Worm (Caenorhabditis elegans): ENCODE measurements around the gene sra-1.
A peak's percentile ranks its signal among the peaks of the same experiment; 100 is the strongest.

The sra-1 gene

DNA sequence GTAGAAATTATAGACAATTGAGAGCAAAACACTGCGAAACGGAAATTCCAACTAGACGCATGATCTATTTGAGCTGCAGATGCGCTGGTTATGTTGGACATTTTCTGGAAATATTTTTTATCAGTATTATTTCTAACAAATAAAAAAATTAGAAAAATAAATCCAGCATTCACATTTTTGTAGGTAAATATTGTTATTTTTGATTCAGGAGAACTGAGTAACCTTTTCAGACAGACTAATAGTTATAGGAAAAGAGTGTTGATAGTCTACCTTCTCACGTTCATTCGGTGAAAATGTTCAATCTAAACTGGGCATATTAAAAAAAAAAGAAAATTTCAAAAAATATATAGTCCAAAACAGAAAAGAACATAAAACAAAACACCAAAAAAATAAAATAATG lies at the start of gene sra-1:
Gene sra-1, minus strand, starts transcription at position 101 of the 400 bp plus-strand sequence.
- TF ChIP-seq W03F9.2 (tag; optimal IDR thresholded peaks at IDR 0.05) (no peak), dao-5 (tag; optimal IDR thresholded peaks at IDR 0.05) (no peak), him-1 (tag; optimal IDR thresholded peaks at IDR 0.05) (no peak)

- TF ChIP-seq dao-5 (tag; optimal IDR thresholded peaks at IDR 0.05), result peak; percentile 80
- TF ChIP-seq him-1 (tag; optimal IDR thresholded peaks at IDR 0.05), result peak; percentile 49
- no peak for TF ChIP-seq W03F9.2 (tag; optimal IDR thresholded peaks at IDR 0.05)
Observed at ce11 chrII:9566045-9566444, 44.6 kb upstream of the sra-1 start.

DNA sequence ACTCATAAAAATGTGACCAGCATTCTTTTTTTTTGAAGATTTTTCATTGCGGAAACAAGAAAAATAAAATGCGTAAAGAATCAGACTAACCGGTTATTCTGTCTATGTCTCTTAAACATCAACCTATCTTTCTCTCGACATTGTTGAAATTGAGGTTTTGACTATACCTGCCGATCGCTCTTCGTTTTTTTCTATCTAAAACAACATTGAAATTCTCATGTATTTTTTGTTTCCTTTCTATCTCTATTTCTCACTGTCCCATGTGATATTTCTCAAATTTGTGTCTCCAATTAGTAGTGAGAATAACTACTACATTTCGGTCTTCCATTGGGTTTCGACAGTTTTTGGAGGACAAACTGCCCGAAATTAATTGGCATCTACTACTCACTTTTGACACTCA lies 39.4 kb upstream of the sra-1 start:
- TF ChIP-seq W03F9.2 (tag; optimal IDR thresholded peaks at IDR 0.05), result no peak
- TF ChIP-seq dao-5 (tag; optimal IDR thresholded peaks at IDR 0.05), result no peak
- TF ChIP-seq him-1 (tag; optimal IDR thresholded peaks at IDR 0.05), result no peak

DNA sequence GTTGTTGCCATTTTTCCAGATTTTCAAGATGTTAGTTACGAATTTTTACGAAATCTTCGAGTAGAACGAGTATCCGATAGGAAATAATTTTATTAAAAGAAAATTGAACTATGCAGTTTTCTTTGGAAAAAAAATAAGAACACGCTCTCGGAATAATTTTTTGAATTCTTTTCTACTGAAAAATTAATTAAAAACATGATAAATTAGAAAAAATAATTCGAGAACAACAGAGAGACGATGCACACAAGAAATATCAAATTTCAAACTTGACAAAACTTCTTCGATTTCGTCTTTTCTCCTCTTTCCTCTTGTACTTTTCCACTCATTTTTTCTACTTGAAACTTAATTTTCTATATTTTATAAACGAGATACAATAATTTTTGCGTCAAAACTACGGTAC lies 38.5 kb upstream of the sra-1 start, which contains the start of gene F35H8.4:
Gene F35H8.4, minus strand, starts transcription at position 101 of the 400 bp plus-strand sequence.
- TF ChIP-seq W03F9.2 (tag; optimal IDR thresholded peaks at IDR 0.05) (no peak), him-1 (tag; optimal IDR thresholded peaks at IDR 0.05) (no peak), dao-5 (tag; optimal IDR thresholded peaks at IDR 0.05) (no peak)

- TF ChIP-seq him-1 (tag; optimal IDR thresholded peaks at IDR 0.05), result no peak
- no peak for TF ChIP-seq W03F9.2 (tag; optimal IDR thresholded peaks at IDR 0.05)
- TF ChIP-seq dao-5 (tag; optimal IDR thresholded peaks at IDR 0.05), result no peak
Observed at ce11 chrII:9558906-9559305, 37.4 kb upstream of the sra-1 start.

DNA sequence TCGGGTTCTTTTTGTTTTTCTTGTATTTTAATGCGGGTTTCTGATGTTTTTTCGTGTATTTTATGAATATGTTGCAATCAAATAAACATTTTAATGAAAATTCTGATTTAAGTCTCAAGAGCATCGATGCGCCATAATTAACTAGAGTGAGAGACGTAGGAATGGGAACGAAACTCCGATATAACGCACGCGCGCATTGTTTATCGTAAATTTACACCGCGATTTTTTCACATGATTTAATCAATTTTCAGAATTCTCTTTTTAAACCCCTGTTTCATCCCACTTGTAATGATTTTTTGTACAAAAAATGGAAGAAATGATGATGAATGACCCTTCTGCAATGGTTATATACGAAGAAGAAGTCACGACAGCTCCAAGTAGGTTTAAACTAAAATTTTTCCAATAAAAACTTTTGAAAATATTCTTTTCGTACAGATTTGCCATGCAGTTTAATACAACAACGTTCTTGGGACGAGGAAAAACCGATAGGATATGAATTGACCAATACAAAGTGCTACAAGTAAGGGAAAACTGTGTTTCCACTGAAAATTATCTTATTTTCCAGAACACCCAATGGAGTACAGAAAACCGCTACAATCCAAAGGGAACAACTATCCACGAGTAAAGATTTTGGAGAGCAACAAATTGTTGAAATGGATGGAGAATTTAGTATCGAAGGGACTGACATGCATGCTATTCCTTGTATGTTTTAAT lies 36.1 kb upstream of the sra-1 start, which contains the start of gene zfp-2:
Gene zfp-2, plus strand, starts transcription at position 214 of the 714 bp plus-strand sequence.
- TF ChIP-seq him-1 (tag; optimal IDR thresholded peaks at IDR 0.05) (no peak), dao-5 (tag; optimal IDR thresholded peaks at IDR 0.05) (no peak), W03F9.2 (tag; optimal IDR thresholded peaks at IDR 0.05) (no peak)

DNA sequence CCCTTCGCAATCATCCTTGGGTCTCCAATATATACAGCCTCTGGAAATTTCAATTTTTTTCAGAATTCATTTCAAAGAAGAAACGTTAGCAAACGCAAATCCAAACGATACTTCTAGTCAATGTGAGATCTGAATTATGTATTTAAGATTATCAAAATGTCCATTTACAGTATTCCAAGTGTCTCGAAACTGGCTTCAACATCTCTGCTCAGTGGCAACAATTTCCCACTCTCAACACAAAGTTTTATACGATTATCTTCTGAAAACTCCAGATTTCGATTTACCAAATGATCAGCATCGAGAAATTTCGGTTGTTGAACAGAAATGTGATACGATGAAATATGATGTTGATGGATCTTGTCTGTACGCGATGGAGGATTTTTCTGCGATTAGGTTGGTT lies 35.1 kb upstream of the sra-1 start:
- no peak for TF ChIP-seq dao-5 (tag; optimal IDR thresholded peaks at IDR 0.05)
- TF ChIP-seq W03F9.2 (tag; optimal IDR thresholded peaks at IDR 0.05), result no peak
- no peak for TF ChIP-seq him-1 (tag; optimal IDR thresholded peaks at IDR 0.05)

DNA sequence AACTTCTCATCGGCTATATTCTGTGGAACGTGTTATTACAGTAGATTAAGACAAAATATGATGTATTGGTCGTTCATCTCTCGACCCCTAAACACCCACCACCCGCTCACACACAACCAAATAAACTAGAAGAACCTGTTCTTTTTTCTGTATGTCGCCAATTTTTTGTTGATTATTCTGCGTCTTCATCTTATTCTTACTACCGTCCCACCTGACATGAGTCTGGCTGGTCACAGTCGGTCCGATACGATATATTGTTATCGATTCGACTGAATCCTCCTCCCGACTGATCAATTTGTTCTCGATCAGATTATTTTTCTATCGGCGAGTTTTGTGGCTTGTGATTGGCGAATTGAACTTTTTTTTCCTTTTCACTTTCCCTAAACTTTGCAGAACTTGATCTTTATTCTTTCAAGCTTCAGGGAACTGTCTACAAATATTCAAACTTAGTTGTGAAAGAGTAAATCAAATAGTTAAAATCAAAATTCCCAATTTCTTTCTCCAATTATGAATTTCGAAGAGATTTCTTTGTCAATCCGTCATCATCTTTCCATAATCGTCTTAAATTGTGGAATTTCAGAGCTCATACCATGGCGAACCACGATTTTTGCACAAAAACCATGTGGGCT lies 33.6 kb upstream of the sra-1 start, which contains the start of gene F35H8.2:
Gene F35H8.2, plus strand, starts transcription at position 579 of the 629 bp plus-strand sequence.
- no peak for TF ChIP-seq him-1 (tag; optimal IDR thresholded peaks at IDR 0.05)
- TF ChIP-seq W03F9.2 (tag; optimal IDR thresholded peaks at IDR 0.05), result no peak
- no peak for TF ChIP-seq dao-5 (tag; optimal IDR thresholded peaks at IDR 0.05)

ce11 chrII:9553179-9553578 lies 31.7 kb upstream of the sra-1 start, which contains the start of gene F35H8.1:
Gene F35H8.1 (minus strand): TSS chrII:9553279.
- no peak for TF ChIP-seq dao-5 (tag; optimal IDR thresholded peaks at IDR 0.05)
- no peak for TF ChIP-seq him-1 (tag; optimal IDR thresholded peaks at IDR 0.05)
- TF ChIP-seq W03F9.2 (tag; optimal IDR thresholded peaks at IDR 0.05), result no peak

ce11 chrII:9551536-9551935 lies 30.1 kb upstream of the sra-1 start, which contains the start of gene F35H8.12:
Gene F35H8.12 (plus strand): TSS chrII:9551836.
- TF ChIP-seq him-1 (tag; optimal IDR thresholded peaks at IDR 0.05), result no peak
- no peak for TF ChIP-seq dao-5 (tag; optimal IDR thresholded peaks at IDR 0.05)
- no peak for TF ChIP-seq W03F9.2 (tag; optimal IDR thresholded peaks at IDR 0.05)

DNA sequence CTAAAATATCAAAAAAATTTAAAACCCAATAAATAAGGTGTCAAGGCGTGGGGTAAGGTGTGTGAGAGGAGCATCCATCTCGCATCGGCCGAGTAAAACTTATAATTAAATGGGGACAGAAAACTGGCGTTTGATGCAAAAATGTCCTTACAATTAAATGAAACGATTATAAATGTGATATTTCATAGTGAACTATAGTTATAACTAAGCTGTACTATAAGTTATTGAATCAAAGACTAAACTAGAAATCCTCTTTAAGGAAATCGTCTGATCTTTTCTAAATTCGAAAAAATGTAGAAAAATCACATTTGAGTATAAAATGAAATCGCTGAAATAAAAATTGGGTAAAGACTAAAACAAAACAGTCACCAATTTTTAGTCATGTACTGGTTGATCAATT lies 29.2 kb upstream of the sra-1 start, which contains the start of gene sra-6:
Gene sra-6, minus strand, starts transcription at position 101 of the 400 bp plus-strand sequence.
- no peak for TF ChIP-seq W03F9.2 (tag; optimal IDR thresholded peaks at IDR 0.05)
- no peak for TF ChIP-seq him-1 (tag; optimal IDR thresholded peaks at IDR 0.05)
- no peak for TF ChIP-seq dao-5 (tag; optimal IDR thresholded peaks at IDR 0.05)

DNA sequence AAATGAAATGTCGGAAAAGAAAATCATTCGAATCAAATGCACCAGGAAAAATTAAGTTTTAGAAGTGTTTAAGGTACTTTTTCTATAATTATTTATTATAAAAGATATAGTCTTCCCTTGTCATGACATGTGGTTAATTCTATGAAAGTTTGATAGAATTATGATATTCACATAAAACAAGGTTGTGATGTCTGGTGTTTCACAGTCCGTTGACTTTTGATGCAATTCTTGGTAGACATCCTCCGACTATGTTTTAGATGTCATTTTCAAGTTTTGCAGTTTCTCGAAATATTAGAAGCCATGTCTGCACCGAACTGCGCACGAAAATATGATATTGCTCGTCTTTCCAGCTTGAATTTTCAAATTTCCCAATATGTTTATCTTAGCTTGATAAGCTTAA lies 22.9 kb upstream of the sra-1 start, which contains the start of gene sra-7:
Gene sra-7, plus strand, starts transcription at position 301 of the 400 bp plus-strand sequence.
- TF ChIP-seq him-1 (tag; optimal IDR thresholded peaks at IDR 0.05) (no peak), W03F9.2 (tag; optimal IDR thresholded peaks at IDR 0.05) (no peak), dao-5 (tag; optimal IDR thresholded peaks at IDR 0.05) (no peak)

DNA sequence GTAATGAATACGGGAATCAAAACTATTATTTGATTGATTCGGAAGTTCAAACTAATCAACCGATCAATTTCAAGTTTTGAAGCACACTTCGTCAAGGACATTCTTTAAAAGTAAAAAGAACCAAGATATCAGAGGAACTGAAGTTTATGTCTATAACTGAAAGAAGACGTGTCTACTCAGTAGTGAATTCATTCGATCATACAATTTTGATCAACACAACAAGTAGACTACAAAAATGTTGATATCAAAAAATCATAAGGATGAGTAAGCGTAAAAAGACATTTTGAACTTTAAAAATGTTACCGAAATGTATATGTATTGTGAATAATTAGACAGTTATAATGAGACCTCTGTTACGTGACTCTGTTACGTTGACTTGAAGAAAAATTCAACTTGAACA lies 21.3 kb upstream of the sra-1 start, which contains the start of gene sra-4:
Gene sra-4, minus strand, starts transcription at position 101 of the 400 bp plus-strand sequence.
- TF ChIP-seq W03F9.2 (tag; optimal IDR thresholded peaks at IDR 0.05) (no peak), dao-5 (tag; optimal IDR thresholded peaks at IDR 0.05) (no peak), him-1 (tag; optimal IDR thresholded peaks at IDR 0.05) (no peak)

DNA sequence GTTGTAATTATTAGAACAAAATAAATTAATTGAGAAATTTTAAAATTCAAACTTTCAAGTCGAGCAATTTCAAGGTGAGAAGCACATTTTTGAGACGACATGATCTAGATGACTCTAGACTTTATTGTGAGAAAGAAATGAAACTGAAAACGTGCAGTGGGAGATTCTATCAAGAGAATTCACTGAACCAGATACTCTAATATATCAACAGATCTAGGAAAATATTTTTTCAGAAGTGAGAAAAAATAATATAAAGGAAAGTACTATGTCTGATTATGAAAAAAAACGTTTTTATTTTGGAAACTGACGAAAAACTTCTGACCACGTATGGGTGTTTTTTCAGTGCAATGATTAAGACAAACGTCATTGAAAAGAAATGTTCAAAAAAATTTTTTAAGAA lies 19.3 kb upstream of the sra-1 start, which contains the start of gene sra-3:
Gene sra-3, minus strand, starts transcription at position 101 of the 400 bp plus-strand sequence.
- TF ChIP-seq W03F9.2 (tag; optimal IDR thresholded peaks at IDR 0.05) (no peak), him-1 (tag; optimal IDR thresholded peaks at IDR 0.05) (no peak)
